Worm (Caenorhabditis elegans): ENCODE results near the gene T07G12.4.
A peak's percentile ranks its signal among the peaks of the same experiment; 100 is the strongest.

The T07G12.4 gene

ce11 chrIV:10505016-10505415 is 33.5 kb downstream of the T07G12.4 start:
- TF ChIP-seq nhr-11 (tag; optimal IDR thresholded peaks at IDR 0.05) (no peak), hlh-8 (tag; optimal IDR thresholded peaks at IDR 0.05) (no peak), fkh-6 (tag; optimal IDR thresholded peaks at IDR 0.05) (no peak), fax-1 (tag; optimal IDR thresholded peaks at IDR 0.05) (peak; percentile 42), ahr-1 (tag; optimal IDR thresholded peaks at IDR 0.05) (no peak), ceh-14 (tag; optimal IDR thresholded peaks at IDR 0.05) (peak; percentile 69), ceh-31 (tag; optimal IDR thresholded peaks at IDR 0.05) (peak; percentile 39), dve-1 (tag; optimal IDR thresholded peaks at IDR 0.05) (no peak), pha-4 (tag; optimal IDR thresholded peaks at IDR 0.05) (no peak), pax-1 (tag; optimal IDR thresholded peaks at IDR 0.05) (no peak), ceh-30 (tag; optimal IDR thresholded peaks at IDR 0.05) (no peak), ttx-3 (tag; optimal IDR thresholded peaks at IDR 0.05) (no peak), ama-1 (optimal IDR thresholded peaks at IDR 0.05) (no peak), dmd-4 (tag; optimal IDR thresholded peaks at IDR 0.05; ENCODE audit: borderline replicate concordance) (no peak), unc-42 (tag; optimal IDR thresholded peaks at IDR 0.05) (peak; percentile 38), rnt-1 (tag; optimal IDR thresholded peaks at IDR 0.05) (no peak)

DNA sequence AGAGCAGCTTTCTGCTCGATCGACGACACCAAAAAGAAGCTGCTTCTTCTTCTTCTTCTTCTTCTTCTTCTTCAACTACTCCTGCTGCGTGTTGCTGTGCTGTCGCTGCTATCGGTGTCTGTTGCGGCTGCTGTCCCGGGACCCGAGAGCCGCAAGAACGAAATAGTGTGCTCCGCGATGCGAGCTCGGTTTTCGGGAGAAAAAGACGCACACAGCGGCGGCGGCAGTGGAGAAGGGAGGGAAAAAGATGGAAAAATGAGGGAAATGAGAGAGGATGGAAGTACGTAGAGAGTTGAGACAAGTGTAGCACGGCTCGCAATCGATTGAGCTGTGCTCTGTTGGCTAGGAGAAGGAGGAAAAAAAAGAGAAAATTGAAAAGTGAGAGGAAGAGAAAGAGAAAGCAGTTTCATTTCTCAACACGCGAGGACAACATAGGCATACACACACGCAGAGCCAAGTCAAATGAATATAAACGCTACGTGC is 34.7 kb downstream of the T07G12.4 start:
- TF ChIP-seq ceh-18 (tag; optimal IDR thresholded peaks at IDR 0.05) (peak; percentile 94), F13H6.1 (tag; optimal IDR thresholded peaks at IDR 0.05) (peak; percentile 4), ceh-30 (tag; optimal IDR thresholded peaks at IDR 0.05) (no peak), pat-9 (tag; optimal IDR thresholded peaks at IDR 0.05) (no peak), odd-2 (tag; optimal IDR thresholded peaks at IDR 0.05) (no peak), hlh-13 (GFP tag; optimal IDR thresholded peaks at IDR 0.05) (no peak), ceh-2 (tag; optimal IDR thresholded peaks at IDR 0.05) (peak; percentile 23), fax-1 (tag; optimal IDR thresholded peaks at IDR 0.05) (peak; percentile 82), hlh-15 (tag; optimal IDR thresholded peaks at IDR 0.05) (no peak), hlh-8 (tag; optimal IDR thresholded peaks at IDR 0.05) (peak; percentile 29), ets-4 (tag; optimal IDR thresholded peaks at IDR 0.05) (peak; percentile 6), unc-55 (GFP tag; optimal IDR thresholded peaks at IDR 0.05) (peak; percentile 86), che-1 (tag; optimal IDR thresholded peaks at IDR 0.05) (peak; percentile 19), ceh-45 (GFP tag; IDR thresholded peaks at IDR 0.05) (no peak), K09A11.1 (tag; optimal IDR thresholded peaks at IDR 0.05; ENCODE audit: insufficient read depth) (peak; percentile 30), K02D7.2 (tag; optimal IDR thresholded peaks at IDR 0.05) (peak; percentile 3), ceh-31 (tag; optimal IDR thresholded peaks at IDR 0.05) (peak; percentile 79), sox-4 (tag; optimal IDR thresholded peaks at IDR 0.05) (peak; percentile 27), fkh-10 (GFP tag; optimal IDR thresholded peaks at IDR 0.05) (no peak), tbx-2 (tag; optimal IDR thresholded peaks at IDR 0.05) (peak; percentile 58), tbx-7 (tag; optimal IDR thresholded peaks at IDR 0.05) (no peak), unc-3 (GFP tag; conservative IDR thresholded peaks at IDR 0.05) (no peak), unc-3 (tag; optimal IDR thresholded peaks at IDR 0.05) (no peak), ceh-14 (tag; optimal IDR thresholded peaks at IDR 0.05) (peak; percentile 83), hlh-6 (tag; optimal IDR thresholded peaks at IDR 0.05) (peak; percentile 32), ceh-34 (tag; optimal IDR thresholded peaks at IDR 0.05) (peak; percentile 81), pros-1 (tag; optimal IDR thresholded peaks at IDR 0.05) (no peak), ref-2 (tag; optimal IDR thresholded peaks at IDR 0.05) (peak; percentile 29), mec-3 (tag; optimal IDR thresholded peaks at IDR 0.05; ENCODE audit: borderline replicate concordance) (peak; percentile 65), dmd-4 (tag; optimal IDR thresholded peaks at IDR 0.05; ENCODE audit: borderline replicate concordance) (peak; percentile 46), nfya-1 (tag; optimal IDR thresholded peaks at IDR 0.05) (peak; percentile 53), ceh-48 (tag; optimal IDR thresholded peaks at IDR 0.05) (peak; percentile 70), ceh-24 (tag; optimal IDR thresholded peaks at IDR 0.05) (no peak), sdc-2 (tag; optimal IDR thresholded peaks at IDR 0.05) (peak; percentile 36), ztf-16 (tag; optimal IDR thresholded peaks at IDR 0.05) (no peak), C08G9.2 (tag; optimal IDR thresholded peaks at IDR 0.05) (peak; percentile 29), unc-42 (tag; optimal IDR thresholded peaks at IDR 0.05) (peak; percentile 82), dve-1 (tag; optimal IDR thresholded peaks at IDR 0.05) (peak; percentile 10), Y22D7AL.16 (tag; optimal IDR thresholded peaks at IDR 0.05) (peak; percentile 50), rnt-1 (tag; optimal IDR thresholded peaks at IDR 0.05) (peak; percentile 70), syd-9 (tag; optimal IDR thresholded peaks at IDR 0.05) (peak; percentile 20), ceh-19 (GFP tag; optimal IDR thresholded peaks at IDR 0.05) (peak; percentile 57)
